Fruit fly (Drosophila melanogaster): ENCODE data around the gene CG14736.

The CG14736 gene

dm6 chr3R:11992934-11993670 is 47.2 kb upstream of the CG14736 start, which contains the start of gene mfas (continued):
- TF ChIP-seq CG6254 (GFP tag; optimal IDR thresholded peaks at IDR 0.05) (no peak), vfl (GFP tag; optimal IDR thresholded peaks at IDR 0.05) (no peak), CG3281 (GFP tag; optimal IDR thresholded peaks at IDR 0.05) (no peak), Dad (GFP tag; optimal IDR thresholded peaks at IDR 0.05) (no peak), Stat92E (GFP tag; optimal IDR thresholded peaks at IDR 0.05) (no peak), sc (optimal IDR thresholded peaks at IDR 0.05) (no peak), sc (GFP tag; optimal IDR thresholded peaks at IDR 0.05) (peak; percentile 15), CG30403 (GFP tag; optimal IDR thresholded peaks at IDR 0.05) (no peak), CG33213 (GFP tag; optimal IDR thresholded peaks at IDR 0.05) (no peak), nau (GFP tag; optimal IDR thresholded peaks at IDR 0.05) (peak; percentile 63), MESR4 (GFP tag; optimal IDR thresholded peaks at IDR 0.05) (no peak), al (GFP tag; IDR thresholded peaks at IDR 0.05) (no peak), CG12299 (tag; optimal IDR thresholded peaks at IDR 0.05) (no peak), Vsx1 (GFP tag; optimal IDR thresholded peaks at IDR 0.05) (no peak), abd-A (tag; optimal IDR thresholded peaks at IDR 0.05) (no peak), dmrt99B (tag; optimal IDR thresholded peaks at IDR 0.05) (peak; percentile 20), CG2120 (GFP tag; optimal IDR thresholded peaks at IDR 0.05) (no peak), phol (tag; optimal IDR thresholded peaks at IDR 0.05) (no peak), CG13424 (tag; optimal IDR thresholded peaks at IDR 0.05) (no peak), run (tag; optimal IDR thresholded peaks at IDR 0.05) (no peak), CG32772 (GFP tag; IDR thresholded peaks at IDR 0.05) (no peak), slp2 (GFP tag; optimal IDR thresholded peaks at IDR 0.05) (no peak), Ets65A (GFP tag) (no peak), CG9876 (GFP tag; optimal IDR thresholded peaks at IDR 0.05) (no peak), Spps (tag; optimal IDR thresholded peaks at IDR 0.05) (no peak), en (GFP tag; optimal IDR thresholded peaks at IDR 0.05) (no peak), Ravus (GFP tag; IDR thresholded peaks at IDR 0.05) (no peak), D19A (tag; optimal IDR thresholded peaks at IDR 0.05) (no peak), PHDP (tag; optimal IDR thresholded peaks at IDR 0.05) (peak; percentile 15), sim (GFP tag; IDR thresholded peaks at IDR 0.05) (no peak), CG2116 (GFP tag; optimal IDR thresholded peaks at IDR 0.05) (no peak), dm (GFP tag; optimal IDR thresholded peaks at IDR 0.05) (no peak), BEAF-32 (GFP tag; optimal IDR thresholded peaks at IDR 0.05) (no peak), CkIIα-i1 (GFP tag; IDR thresholded peaks at IDR 0.05) (no peak), amos (GFP tag; IDR thresholded peaks at IDR 0.05; ENCODE audit: partially characterized antibody) (no peak; the same call in 1 of the 2 replicates), CG7372 (GFP tag; IDR thresholded peaks at IDR 0.05) (no peak), CHES-1-like (GFP tag; optimal IDR thresholded peaks at IDR 0.05) (peak; percentile 6), HLH54F (GFP tag; optimal IDR thresholded peaks at IDR 0.05) (no peak), Jarid2 (GFP tag; optimal IDR thresholded peaks at IDR 0.05) (peak; percentile 86), CG8359 (GFP tag; optimal IDR thresholded peaks at IDR 0.05; ENCODE audit: borderline replicate concordance) (no peak), tin (GFP tag; optimal IDR thresholded peaks at IDR 0.05) (no peak), twi (tag; optimal IDR thresholded peaks at IDR 0.05) (no peak), Nf-YA (GFP tag; IDR thresholded peaks at IDR 0.05) (no peak), CG3726 (GFP tag; IDR thresholded peaks at IDR 0.05) (no peak), Fer1 (GFP tag; optimal IDR thresholded peaks at IDR 0.05) (no peak), CG8281 (tag; optimal IDR thresholded peaks at IDR 0.05) (no peak), kah (GFP tag; optimal IDR thresholded peaks at IDR 0.05) (no peak), usp (GFP tag; optimal IDR thresholded peaks at IDR 0.05) (no peak), tap (tag; optimal IDR thresholded peaks at IDR 0.05) (no peak), NfI (GFP tag; optimal IDR thresholded peaks at IDR 0.05) (no peak)
